Fruit fly (Drosophila melanogaster): Measurements from ENCODE around the gene CG31975.

The CG31975 gene

dm6 chr2L:128977-129941 is 11.5 kb downstream of the CG31975 start (continued):
- TF ChIP-seq CG15269 (tag; optimal IDR thresholded peaks at IDR 0.05) (peak; percentile 18), bcd (GFP tag; optimal IDR thresholded peaks at IDR 0.05) (no peak), CG6765 (GFP tag; optimal IDR thresholded peaks at IDR 0.05) (peak; percentile 47), tx (GFP tag; optimal IDR thresholded peaks at IDR 0.05) (no peak), zfh2 (GFP tag; optimal IDR thresholded peaks at IDR 0.05) (no peak), CG13287 (GFP tag; IDR thresholded peaks at IDR 0.05; ENCODE audit: partially characterized antibody) (peak; percentile 69), bowl (GFP tag; IDR thresholded peaks at IDR 0.05) (peak; percentile 57; the same call in 1 of the 2 replicates), sna (GFP tag; IDR thresholded peaks at IDR 0.05; ENCODE audit: partially characterized antibody) (no peak; the same call in 1 of the 2 replicates), Ets65A (GFP tag) (no peak), CG12659 (GFP tag; optimal IDR thresholded peaks at IDR 0.05) (peak; percentile 60), bigmax (GFP tag; optimal IDR thresholded peaks at IDR 0.05) (peak; percentile 28), caup (GFP tag; optimal IDR thresholded peaks at IDR 0.05; ENCODE audit: severe bottlenecking) (peak; percentile 65), CG12104 (GFP tag; optimal IDR thresholded peaks at IDR 0.05) (no peak), CG2712 (tag; optimal IDR thresholded peaks at IDR 0.05) (peak; percentile 40), Abd-B (GFP tag; optimal IDR thresholded peaks at IDR 0.05) (no peak), CG2875 (GFP tag; optimal IDR thresholded peaks at IDR 0.05) (peak; percentile 38), Aef1 (GFP tag; IDR thresholded peaks at IDR 0.05) (no peak), btn (GFP tag; optimal IDR thresholded peaks at IDR 0.05) (no peak), ap (GFP tag; IDR thresholded peaks at IDR 0.05) (no peak), ci (GFP tag; IDR thresholded peaks at IDR 0.05) (peak; percentile 71; the same call in 2 of the 3 replicates), CG10979 (tag; optimal IDR thresholded peaks at IDR 0.05) (peak; percentile 25), ttk (GFP tag; IDR thresholded peaks at IDR 0.05) (no peak; the same call in 1 of the 2 replicates), CG3847 (GFP tag; IDR thresholded peaks at IDR 0.05) (no peak), schlank (tag; optimal IDR thresholded peaks at IDR 0.05) (no peak), Vsx1 (GFP tag; optimal IDR thresholded peaks at IDR 0.05) (peak; percentile 25), klu (GFP tag; IDR thresholded peaks at IDR 0.05) (0 out of 2 replicates have a peak, but pooled peaks have one; percentile 10), mirr (GFP tag; optimal IDR thresholded peaks at IDR 0.05) (peak; percentile 78), vvl (GFP tag; IDR thresholded peaks at IDR 0.05) (peak; percentile 76), D19A (tag; optimal IDR thresholded peaks at IDR 0.05) (peak; percentile 50), scrt (GFP tag; optimal IDR thresholded peaks at IDR 0.05) (peak; percentile 59), Hr51 (GFP tag; optimal IDR thresholded peaks at IDR 0.05) (no peak), CG30431 (GFP tag; optimal IDR thresholded peaks at IDR 0.05) (no peak), bbx (GFP tag; IDR thresholded peaks at IDR 0.05; ENCODE audit: partially characterized antibody) (peak; percentile 65), Side (GFP tag; optimal IDR thresholded peaks at IDR 0.05) (peak; percentile 46), Doc3 (GFP tag; IDR thresholded peaks at IDR 0.05; ENCODE audit: partially characterized antibody) (no peak), CG17361 (GFP tag; IDR thresholded peaks at IDR 0.05) (no peak), CG3065 (GFP tag; optimal IDR thresholded peaks at IDR 0.05) (no peak), corto (GFP tag; optimal IDR thresholded peaks at IDR 0.05) (peak; percentile 65), CG15601 (tag; optimal IDR thresholded peaks at IDR 0.05) (peak; percentile 60), chm (GFP tag; IDR thresholded peaks at IDR 0.05) (peak; percentile 91), Six4 (GFP tag; optimal IDR thresholded peaks at IDR 0.05) (no peak), knrl (GFP tag; IDR thresholded peaks at IDR 0.05; ENCODE audit: partially characterized antibody) (no peak), peb (GFP tag; IDR thresholded peaks at IDR 0.05) (no peak), H2.0 (GFP tag; IDR thresholded peaks at IDR 0.05) (no peak), Hand (GFP tag; optimal IDR thresholded peaks at IDR 0.05) (peak; percentile 33), sens (GFP tag) (peak; percentile 78), z (GFP tag; IDR thresholded peaks at IDR 0.05) (peak; percentile 66; the same call in 2 of the 3 replicates), CG8281 (tag; optimal IDR thresholded peaks at IDR 0.05) (peak; percentile 10)
